Fruit fly (Drosophila melanogaster): ENCODE measurements around the gene PGRP-LD.
A peak's percentile ranks its signal among the peaks of the same experiment; 100 is the strongest.

The PGRP-LD gene

dm6 chr3L:5764922-5765843 lies 14.7 kb upstream of the PGRP-LD start, which contains the start of gene CG10576 (continued):
- peak; percentile 80; the same call in 1 of the 3 replicates for TF ChIP-seq CG34422 (GFP tag; IDR thresholded peaks at IDR 0.05)
- no peak for TF ChIP-seq CG2129 (GFP tag; IDR thresholded peaks at IDR 0.05; ENCODE audit: partially characterized antibody)
- no peak for TF ChIP-seq CG18764 (GFP tag; optimal IDR thresholded peaks at IDR 0.05)
- TF ChIP-seq CG8944 (GFP tag; optimal IDR thresholded peaks at IDR 0.05) = no peak
- TF ChIP-seq MBD-R2 (GFP tag; IDR thresholded peaks at IDR 0.05) = peak; percentile 31; the same call in 1 of the 2 replicates
- TF ChIP-seq ewg (GFP tag; optimal IDR thresholded peaks at IDR 0.05) = no peak
- TF ChIP-seq CG16779 (GFP tag; IDR thresholded peaks at IDR 0.05) = no peak
- no peak for TF ChIP-seq yki (optimal IDR thresholded peaks at IDR 0.05)
- TF ChIP-seq twi (tag; optimal IDR thresholded peaks at IDR 0.05) = peak; percentile 23
- TF ChIP-seq tll (GFP tag; optimal IDR thresholded peaks at IDR 0.05) = peak; percentile 38 to 92
- no peak for TF ChIP-seq sd (tag; optimal IDR thresholded peaks at IDR 0.05)
- no peak for TF ChIP-seq pnt (GFP tag; optimal IDR thresholded peaks at IDR 0.05)
- no peak for TF ChIP-seq prd (optimal IDR thresholded peaks at IDR 0.05)
- 0 out of 3 replicates have a peak, but pooled peaks have one; percentile 8 for TF ChIP-seq prd (GFP tag; IDR thresholded peaks at IDR 0.05)
- peak; percentile 18 for TF ChIP-seq CHES-1-like (GFP tag; optimal IDR thresholded peaks at IDR 0.05)
- TF ChIP-seq CG17186 (GFP tag; optimal IDR thresholded peaks at IDR 0.05) = peak; percentile 39
- TF ChIP-seq crol (GFP tag; IDR thresholded peaks at IDR 0.05) = no peak
- peak; percentile 78 for TF ChIP-seq CTCF (GFP tag; optimal IDR thresholded peaks at IDR 0.05)
- no peak for TF ChIP-seq cg (GFP tag; optimal IDR thresholded peaks at IDR 0.05)
- TF ChIP-seq aop (GFP tag; IDR thresholded peaks at IDR 0.05) = no peak
- no peak for TF ChIP-seq CG15011 (GFP tag; optimal IDR thresholded peaks at IDR 0.05)
- TF ChIP-seq CG3065 (GFP tag; optimal IDR thresholded peaks at IDR 0.05) = peak; percentile 12
- peak; percentile 73 for TF ChIP-seq Ets97D (GFP tag; optimal IDR thresholded peaks at IDR 0.05)
- TF ChIP-seq NC2β (GFP tag; optimal IDR thresholded peaks at IDR 0.05) = peak; percentile 3
- TF ChIP-seq Scr (GFP tag; IDR thresholded peaks at IDR 0.05; ENCODE audit: partially characterized antibody) = peak; percentile 77
- TF ChIP-seq ato (GFP tag; IDR thresholded peaks at IDR 0.05; ENCODE audit: partially characterized antibody) = peak; percentile 38; the same call in 1 of the 2 replicates
- TF ChIP-seq CG9727 (GFP tag; optimal IDR thresholded peaks at IDR 0.05) = peak; percentile 22
- TF ChIP-seq Trl (optimal IDR thresholded peaks at IDR 0.05) = peak in 1 of 2 experiments; percentile 5
- no peak for TF ChIP-seq Trl (GFP tag; optimal IDR thresholded peaks at IDR 0.05)
- peak; percentile 17 for TF ChIP-seq CG3995 (GFP tag; optimal IDR thresholded peaks at IDR 0.05)
- TF ChIP-seq Elba2 (GFP tag; optimal IDR thresholded peaks at IDR 0.05) = peak; percentile 0
- TF ChIP-seq grau (tag; optimal IDR thresholded peaks at IDR 0.05) = no peak
- TF ChIP-seq CG12155 (GFP tag; optimal IDR thresholded peaks at IDR 0.05) = peak; percentile 18
- TF ChIP-seq zf30C (GFP tag; optimal IDR thresholded peaks at IDR 0.05) = no peak
- TF ChIP-seq phol (tag; optimal IDR thresholded peaks at IDR 0.05) = peak; percentile 96
- no peak for TF ChIP-seq CG15269 (tag; optimal IDR thresholded peaks at IDR 0.05)
- no peak for TF ChIP-seq Kr (GFP tag; optimal IDR thresholded peaks at IDR 0.05)
- TF ChIP-seq CG5180 (GFP tag; optimal IDR thresholded peaks at IDR 0.05) = no peak
- peak; percentile 42; the same call in 1 of the 3 replicates for TF ChIP-seq so (GFP tag; IDR thresholded peaks at IDR 0.05)
- TF ChIP-seq CG10979 (tag; optimal IDR thresholded peaks at IDR 0.05) = peak; percentile 13
- TF ChIP-seq al (GFP tag; IDR thresholded peaks at IDR 0.05) = no peak
- TF ChIP-seq pzg (GFP tag; optimal IDR thresholded peaks at IDR 0.05) = peak; percentile 84
- TF ChIP-seq Adf1 (GFP tag; IDR thresholded peaks at IDR 0.05) = no peak
- peak; percentile 58 for TF ChIP-seq CG10267 (tag; optimal IDR thresholded peaks at IDR 0.05)
- peak; percentile 95 for TF ChIP-seq MESR4 (GFP tag; optimal IDR thresholded peaks at IDR 0.05)
- no peak for TF ChIP-seq CG1792 (GFP tag; optimal IDR thresholded peaks at IDR 0.05)
- peak; percentile 6 for TF ChIP-seq Dad (GFP tag; optimal IDR thresholded peaks at IDR 0.05)
- TF ChIP-seq CG7357 (GFP tag; IDR thresholded peaks at IDR 0.05) = no peak
- TF ChIP-seq CG13287 (GFP tag; IDR thresholded peaks at IDR 0.05; ENCODE audit: partially characterized antibody) = peak; percentile 74
- TF ChIP-seq fd96Cb (tag; optimal IDR thresholded peaks at IDR 0.05) = no peak
